Worm (Caenorhabditis elegans) whole organism, L2 larva: ENCODE data around the gene iff-2.

ENCODE experiments used
- F13H6.1 ChIP-seq: sonication (generic microtip); optimal IDR thresholded peaks from 2 replicates; lab custom pipeline; 2016; ENCODE audit warnings: missing genetic modification characterization, missing compliant biosample characterization
- R02D3.7 ChIP-seq: fragments of 150-350 bp; optimal IDR thresholded peaks from 2 replicates; lab custom pipeline; 2014; ENCODE audit warnings: missing biosample characterization, missing genetic modification characterization
- Y55F3AM.14 ChIP-seq: fragments of 200-800 bp; sonication (Bioruptor generic); optimal IDR thresholded peaks from 2 replicates; lab custom pipeline; 2018; ENCODE audit warnings: mild to moderate bottlenecking, missing genetic modification characterization, missing compliant biosample characterization
- ZK546.5 ChIP-seq: sonication (generic microtip); optimal IDR thresholded peaks from 2 replicates; lab custom pipeline; 2017; ENCODE audit warnings: missing biosample characterization, missing genetic modification characterization
- blmp-1 ChIP-seq: sonication (generic microtip); optimal IDR thresholded peaks from 2 replicates; lab custom pipeline; 2017; ENCODE audit warnings: missing genetic modification characterization, mild to moderate bottlenecking, missing compliant biosample characterization, antibody characterized with exemption, moderate library complexity; ENCODE audit not compliant: insufficient read depth
- ceh-82 ChIP-seq: fragments of 150-350 bp; optimal IDR thresholded peaks from 2 replicates; lab custom pipeline; 2014; ENCODE audit warnings: missing biosample characterization, missing genetic modification characterization
- crh-2 ChIP-seq: sonication (generic microtip); optimal IDR thresholded peaks from 2 replicates; lab custom pipeline; 2017; ENCODE audit warnings: missing biosample characterization, missing genetic modification characterization
- dmd-4 ChIP-seq: sonication (generic microtip); optimal IDR thresholded peaks from 2 replicates; lab custom pipeline; 2017; ENCODE audit warnings: missing biosample characterization, missing genetic modification characterization
- elt-3 ChIP-seq: sonication (generic microtip); optimal IDR thresholded peaks from 2 replicates; lab custom pipeline; 2017; ENCODE audit warnings: missing biosample characterization, missing genetic modification characterization
- fos-1 ChIP-seq: fragments of 150-350 bp; optimal IDR thresholded peaks from 2 replicates; lab custom pipeline; 2014; ENCODE audit warnings: missing biosample characterization, missing genetic modification characterization
- gmeb-1 ChIP-seq: fragments of 150-350 bp; optimal IDR thresholded peaks from 2 replicates; lab custom pipeline; 2014; ENCODE audit warnings: missing biosample characterization, missing genetic modification characterization
- lin-11 ChIP-seq: fragments of 150-350 bp; sonication (generic microtip); optimal IDR thresholded peaks from 2 replicates; lab custom pipeline; 2014; ENCODE audit warnings: missing biosample characterization, missing genetic modification characterization, inconsistent platforms, mixed read lengths
- lin-13 ChIP-seq: fragments of 150-350 bp; optimal IDR thresholded peaks from 2 replicates; lab custom pipeline; 2014; ENCODE audit warnings: missing biosample characterization, missing genetic modification reagents, missing genetic modification characterization
- lin-39 ChIP-seq: fragments of 150-350 bp; optimal IDR thresholded peaks from 2 replicates; lab custom pipeline; 2014; ENCODE audit warnings: missing biosample characterization, missing genetic modification reagents, missing genetic modification characterization
- lsy-2 ChIP-seq, 2 experiments: fragments of 150-350 bp in 1 of 2; sonication (generic microtip) in 1 of 2; optimal IDR thresholded peaks; 2 replicates each; lab custom pipeline; 2014 to 2017; ENCODE audit warnings: missing biosample characterization in 2 of 2, missing genetic modification characterization in 2 of 2
- mab-5 ChIP-seq: fragments of 150-350 bp; optimal IDR thresholded peaks from 2 replicates; lab custom pipeline; 2014; ENCODE audit warnings: missing biosample characterization, missing genetic modification characterization
- mdl-1 ChIP-seq, 2 experiments: fragments of 150-350 bp in 1 of 2; sonication (generic microtip) in 1 of 2; optimal IDR thresholded peaks; 2 replicates each; lab custom pipeline; 2017; ENCODE audit warnings: missing biosample characterization in 2 of 2, missing genetic modification characterization in 2 of 2
- nhr-10 ChIP-seq: sonication (generic microtip); optimal IDR thresholded peaks from 2 replicates; lab custom pipeline; 2017; ENCODE audit warnings: missing biosample characterization, missing genetic modification characterization
- nhr-11 ChIP-seq: fragments of 150-350 bp; optimal IDR thresholded peaks from 2 replicates; lab custom pipeline; 2014; ENCODE audit warnings: missing biosample characterization, missing genetic modification characterization
- nhr-129 ChIP-seq: fragments of 150-350 bp; optimal IDR thresholded peaks from 2 replicates; lab custom pipeline; 2014; ENCODE audit warnings: missing biosample characterization, missing genetic modification characterization
- nhr-21 ChIP-seq: fragments of 150-350 bp; optimal IDR thresholded peaks from 2 replicates; lab custom pipeline; 2014; ENCODE audit warnings: missing biosample characterization, missing genetic modification characterization
- nhr-25 ChIP-seq: fragments of 150-350 bp; sonication (generic microtip); optimal IDR thresholded peaks from 3 replicates; lab custom pipeline; 2014; ENCODE audit warnings: missing biosample characterization, missing genetic modification characterization
- nhr-6 ChIP-seq: fragments of 150-350 bp; optimal IDR thresholded peaks from 2 replicates; lab custom pipeline; 2014; ENCODE audit warnings: missing biosample characterization, missing genetic modification characterization
- sem-4 ChIP-seq: fragments of 150-350 bp; optimal IDR thresholded peaks from 2 replicates; lab custom pipeline; 2014; ENCODE audit warnings: missing biosample characterization, missing genetic modification reagents, missing genetic modification characterization
- sma-3 ChIP-seq: sonication (generic microtip); optimal IDR thresholded peaks from 2 replicates; lab custom pipeline; 2016; ENCODE audit warnings: missing genetic modification reagents, missing genetic modification characterization, missing compliant biosample characterization
- sma-9 ChIP-seq, 2 experiments: fragments of 150-350 bp in 1 of 2; sonication (generic microtip) in 1 of 2; optimal IDR thresholded peaks; 2 replicates each; lab custom pipeline; 2014 to 2016; ENCODE audit warnings: missing genetic modification characterization in 2 of 2, mild to moderate bottlenecking in 1 of 2, missing biosample characterization in 1 of 2, missing compliant biosample characterization in 1 of 2, missing genetic modification reagents in 1 of 2, moderate library complexity in 1 of 2
- snpc-4 ChIP-seq: fragments of 150-350 bp; optimal IDR thresholded peaks from 2 replicates; lab custom pipeline; 2014; ENCODE audit warnings: missing biosample characterization, missing genetic modification characterization
- unc-39 ChIP-seq: fragments of 150-350 bp; optimal IDR thresholded peaks from 2 replicates; lab custom pipeline; 2014; ENCODE audit warnings: missing biosample characterization, missing genetic modification characterization
- unc-55 ChIP-seq: fragments of 150-350 bp; sonication (generic microtip); optimal IDR thresholded peaks from 3 replicates; lab custom pipeline; 2014; ENCODE audit warnings: missing biosample characterization, missing genetic modification reagents, missing genetic modification characterization
- zag-1 ChIP-seq: fragments of 150-350 bp; optimal IDR thresholded peaks from 2 replicates; lab custom pipeline; 2014; ENCODE audit warnings: missing biosample characterization, missing genetic modification characterization
- ztf-1 ChIP-seq: fragments of 200-800 bp; sonication (Bioruptor generic); conservative IDR thresholded peaks from 2 replicates; pipeline ENCODE4 v1.3.6; 2022; ENCODE audit warnings: missing genetic modification characterization, missing compliant biosample characterization
- ztf-4 ChIP-seq: fragments of 150-350 bp; optimal IDR thresholded peaks from 2 replicates; lab custom pipeline; 2014; ENCODE audit warnings: missing biosample characterization, missing genetic modification characterization

The iff-2 gene

DNA sequence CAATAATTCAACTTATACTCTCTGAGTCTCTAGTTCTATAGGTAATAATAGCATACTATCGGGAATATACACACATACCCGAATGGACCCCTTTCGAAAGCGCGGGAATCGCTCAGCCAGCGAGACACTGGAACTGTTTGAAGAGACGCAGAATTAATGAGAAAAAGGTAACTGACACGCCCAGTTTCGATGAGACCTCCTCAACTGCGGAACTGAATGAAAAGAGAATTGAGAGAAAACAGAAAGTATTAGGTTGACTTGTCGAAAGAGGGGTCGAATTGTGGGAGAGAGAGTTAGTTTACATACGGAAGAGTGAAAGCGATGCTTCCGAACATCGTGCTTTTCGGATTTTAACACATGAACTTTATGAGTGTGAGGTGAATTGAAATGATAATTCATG is 29.2 kb downstream of the iff-2 start:
- TF ChIP-seq nhr-129 (tag; lab: Kevin White, UChicago), result peak; percentile 32
- no peak for TF ChIP-seq Y55F3AM.14 (GFP tag; lab: Kevin White, UChicago)
- peak; percentile 28 for TF ChIP-seq blmp-1 (tag; lab: Kevin White, UChicago)

DNA sequence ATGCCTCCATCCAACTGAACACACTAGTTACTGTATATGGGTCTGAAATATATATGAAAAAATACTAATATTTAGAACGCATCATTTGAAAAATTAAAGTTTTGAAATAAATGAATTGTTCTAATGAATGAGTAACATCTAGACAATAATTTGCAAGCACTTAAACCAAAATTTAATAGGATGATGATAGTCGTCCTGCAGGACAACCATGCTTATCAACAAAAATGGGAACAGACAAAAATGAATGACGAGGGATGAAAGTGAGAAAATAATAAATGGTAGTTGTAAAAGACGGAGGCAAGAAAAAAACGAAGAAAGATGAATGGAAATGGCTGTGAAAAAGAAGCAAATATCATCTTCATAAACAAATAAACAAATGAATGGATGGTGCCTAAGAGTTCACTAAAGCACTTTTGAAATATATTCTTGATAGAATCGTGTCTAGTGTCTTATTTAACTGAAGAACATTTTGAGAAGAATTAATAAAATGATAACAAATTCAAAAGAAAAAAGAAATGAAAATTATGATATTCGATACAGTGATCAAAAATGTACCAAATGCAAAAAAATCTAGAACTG is 29.9 kb downstream of the iff-2 start, which contains the start of gene gldi-7:
gldi-7 (minus strand) TSS at position 42 of the 579 bp plus-strand sequence.
- TF ChIP-seq R02D3.7 (tag; lab: Kevin White, UChicago) (no peak), unc-39 (no peak), fos-1 (tag; lab: Kevin White, UChicago) (peak; percentile 67)

DNA sequence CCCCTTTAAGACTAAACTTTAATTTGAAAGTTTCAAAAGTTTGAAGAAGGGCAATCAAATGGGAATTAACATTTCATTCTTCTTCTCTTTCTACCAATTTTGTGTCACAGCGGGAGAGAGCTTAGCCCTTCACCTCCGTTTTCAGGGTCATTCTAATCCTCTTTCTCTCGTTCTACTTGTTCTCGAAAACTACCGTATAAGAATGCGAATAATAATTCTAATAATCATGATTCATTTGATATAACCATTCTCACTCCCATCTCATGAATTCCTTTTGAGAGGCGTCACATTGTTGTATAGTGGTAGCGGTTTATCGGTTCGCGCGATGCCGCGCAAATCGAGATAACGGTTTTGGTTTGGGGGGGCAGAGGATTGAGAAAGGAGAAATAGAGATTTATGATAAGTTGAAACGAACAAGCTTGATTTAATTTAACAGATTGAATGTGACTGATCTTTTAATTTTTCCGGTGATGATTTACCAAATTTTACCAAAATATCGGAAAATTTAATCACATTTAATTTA is 31.9 kb downstream of the iff-2 start:
- TF ChIP-seq ztf-4 (tag; lab: Kevin White, UChicago) (no peak), nhr-25 (tag; lab: Kevin White, UChicago) (peak; percentile 54), lin-11 (tag; lab: Kevin White, UChicago) (no peak)

DNA sequence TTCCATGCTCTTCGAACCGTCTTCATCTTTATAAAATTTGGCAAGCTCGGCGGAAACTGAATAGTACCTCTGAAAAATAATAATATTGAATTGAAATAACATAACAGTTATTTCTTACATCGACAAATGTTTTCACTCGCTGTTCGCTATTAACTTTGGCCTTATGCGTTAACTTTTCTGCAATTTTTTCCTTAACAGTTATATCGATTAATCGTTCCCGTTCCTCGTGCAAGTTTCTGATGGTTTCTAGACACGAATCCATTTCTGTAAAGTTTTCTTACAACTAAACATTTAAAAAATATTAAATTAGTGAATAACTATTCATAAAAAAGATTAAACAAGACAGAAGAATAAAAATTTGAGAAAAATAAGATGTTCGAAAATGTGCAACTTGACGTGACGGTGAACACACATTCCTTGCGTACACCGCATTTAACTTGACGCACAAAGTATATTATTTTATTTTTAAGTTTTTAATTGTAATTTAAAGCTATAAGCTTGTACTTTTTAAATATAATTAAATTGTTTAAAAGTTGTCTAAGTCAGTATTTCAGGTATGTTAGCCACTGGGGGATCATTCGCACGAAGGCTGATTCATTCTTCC is 35.9 kb downstream of the iff-2 start, which contains the start of the genes prp-9 and mrps-18B:
prp-9 (minus strand) TSS at position 264 of the 604 bp plus-strand sequence.
mrps-18B (plus strand) TSS at position 549 of the 604 bp plus-strand sequence.
- TF ChIP-seq zag-1 (tag; lab: Kevin White, UChicago) (no peak), lsy-2 (tag; optimal IDR thresholded peaks at IDR 0.05; lab: Kevin White, UChicago) (peak in 1 of 2 experiments; percentile 74), lin-13 (no peak), crh-2 (peak; percentile 15), F13H6.1 (tag; lab: Kevin White, UChicago) (peak; percentile 34), sem-4 (tag; lab: Kevin White, UChicago) (peak; percentile 11), gmeb-1 (tag; lab: Kevin White, UChicago) (peak; percentile 28), sma-9 (GFP tag; optimal IDR thresholded peaks at IDR 0.05; lab: Kevin White, UChicago) (peak; percentile 16), sma-9 (tag; optimal IDR thresholded peaks at IDR 0.05; lab: Kevin White, UChicago) (no peak), sma-3 (GFP tag; lab: Kevin White, UChicago) (peak; percentile 13), unc-55 (GFP tag; lab: Kevin White, UChicago) (peak; percentile 57), ztf-1 (GFP tag; lab: Robert Waterston, UW) (no peak)

DNA sequence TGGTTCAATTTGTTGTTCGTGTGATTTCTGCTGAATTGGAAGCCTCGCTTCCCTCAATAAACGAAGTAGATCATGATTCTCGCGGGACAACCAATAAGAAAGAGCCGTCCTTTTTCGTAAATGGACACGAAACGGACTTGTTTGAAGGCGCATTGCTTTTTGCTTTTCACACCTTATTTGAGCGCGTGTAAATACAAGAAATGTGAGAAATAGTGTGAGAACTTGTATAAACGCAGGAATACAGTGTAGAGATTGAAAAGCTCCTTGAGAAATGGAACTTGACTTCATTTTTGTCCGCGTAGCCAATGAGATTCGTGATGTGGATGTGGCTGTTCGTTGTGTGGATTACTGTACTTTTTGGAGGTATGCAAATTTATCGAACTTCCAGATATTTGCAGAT is 40.5 kb downstream of the iff-2 start, which contains the start of gene cht-2:
cht-2 (plus strand) TSS at position 301 of the 400 bp plus-strand sequence.
- TF ChIP-seq nhr-6 (tag; lab: Kevin White, UChicago) (no peak), ztf-4 (tag; lab: Kevin White, UChicago) (no peak), snpc-4 (no peak), sma-3 (GFP tag; lab: Kevin White, UChicago) (no peak), nhr-21 (tag; lab: Kevin White, UChicago) (no peak), lin-39 (tag; lab: Kevin White, UChicago) (no peak), ceh-82 (tag; lab: Kevin White, UChicago) (no peak), mab-5 (tag; lab: Kevin White, UChicago) (no peak), mdl-1 (tag; optimal IDR thresholded peaks at IDR 0.05; lab: Kevin White, UChicago) (no peak), elt-3 (tag; lab: Kevin White, UChicago) (no peak), unc-55 (GFP tag; lab: Kevin White, UChicago) (no peak), nhr-10 (no peak), nhr-25 (tag; lab: Kevin White, UChicago) (no peak), dmd-4 (tag; lab: Kevin White, UChicago) (no peak), nhr-11 (tag; lab: Kevin White, UChicago) (no peak), lsy-2 (tag; optimal IDR thresholded peaks at IDR 0.05; lab: Kevin White, UChicago) (no peak), fos-1 (tag; lab: Kevin White, UChicago) (no peak), gmeb-1 (tag; lab: Kevin White, UChicago) (no peak), ZK546.5 (tag; lab: Kevin White, UChicago) (no peak)
- TF ChIP-seq, all 48 proteins: peak for 0
